Worm (Caenorhabditis elegans) whole organism, late embryonic: ENCODE measurements around the gene haf-2.

Experiments
- C08G9.2 ChIP-seq: sonication (generic microtip); optimal IDR thresholded peaks from 2 replicates; lab custom pipeline; 2016; ENCODE audit warnings: mild to moderate bottlenecking, missing genetic modification characterization, moderate library complexity, missing compliant biosample characterization
- C38D4.7 ChIP-seq: fragments of 200-800 bp; sonication (Bioruptor generic); optimal IDR thresholded peaks from 2 replicates; lab custom pipeline; 2018; ENCODE audit warnings: mild to moderate bottlenecking, missing genetic modification characterization, moderate library complexity, missing compliant biosample characterization
- F13H6.1 ChIP-seq: sonication (generic microtip); optimal IDR thresholded peaks from 2 replicates; lab custom pipeline; 2016; ENCODE audit warnings: missing genetic modification characterization, missing compliant biosample characterization
- K02D7.2 ChIP-seq: sonication (generic microtip); optimal IDR thresholded peaks from 2 replicates; lab custom pipeline; 2017; ENCODE audit warnings: mild to moderate bottlenecking, missing genetic modification characterization, missing compliant biosample characterization
- K09A11.1 ChIP-seq: sonication (generic microtip); optimal IDR thresholded peaks from 2 replicates; lab custom pipeline; 2017; ENCODE audit warnings: antibody characterized with exemption, mild to moderate bottlenecking, missing genetic modification characterization, missing compliant biosample characterization; ENCODE audit not compliant: insufficient read depth
- T23F11.4 ChIP-seq: fragments of 200-800 bp; sonication (Bioruptor generic); optimal IDR thresholded peaks from 2 replicates; lab custom pipeline; 2018; ENCODE audit warnings: mild to moderate bottlenecking, missing genetic modification characterization, missing compliant biosample characterization
- Y22D7AL.16 ChIP-seq: sonication (generic microtip); optimal IDR thresholded peaks from 2 replicates; lab custom pipeline; 2016; ENCODE audit warnings: missing genetic modification characterization, missing compliant biosample characterization
- ahr-1 ChIP-seq: sonication (generic microtip); optimal IDR thresholded peaks from 2 replicates; lab custom pipeline; 2016; ENCODE audit warnings: missing genetic modification characterization, missing compliant biosample characterization
- ceh-14 ChIP-seq: sonication (generic microtip); optimal IDR thresholded peaks from 2 replicates; lab custom pipeline; 2016; ENCODE audit warnings: missing genotype, missing genetic modification characterization, missing compliant biosample characterization
- ceh-18 ChIP-seq: sonication (generic microtip); optimal IDR thresholded peaks from 2 replicates; lab custom pipeline; 2016; ENCODE audit warnings: missing genetic modification characterization, missing compliant biosample characterization
- ceh-19 ChIP-seq: fragments of 200-800 bp; sonication (Bioruptor generic); optimal IDR thresholded peaks from 2 replicates; lab custom pipeline; 2018; ENCODE audit warnings: mild to moderate bottlenecking, missing genetic modification characterization, missing compliant biosample characterization
- ceh-2 ChIP-seq: sonication (generic microtip); optimal IDR thresholded peaks from 2 replicates; lab custom pipeline; 2016; ENCODE audit warnings: missing genotype, missing genetic modification characterization, missing compliant biosample characterization
- ceh-22 ChIP-seq: sonication (generic microtip); optimal IDR thresholded peaks from 2 replicates; lab custom pipeline; 2017; ENCODE audit warnings: missing biosample characterization, missing genetic modification characterization
- ceh-30 ChIP-seq: fragments of 150-350 bp; optimal IDR thresholded peaks from 2 replicates; lab custom pipeline; 2014; ENCODE audit warnings: missing biosample characterization, missing genetic modification characterization
- ceh-31 ChIP-seq: sonication (generic microtip); optimal IDR thresholded peaks from 2 replicates; lab custom pipeline; 2016; ENCODE audit warnings: missing genetic modification characterization, missing compliant biosample characterization
- ceh-34 ChIP-seq: sonication (generic microtip); optimal IDR thresholded peaks from 2 replicates; lab custom pipeline; 2016; ENCODE audit warnings: mild to moderate bottlenecking, missing genetic modification characterization, missing compliant biosample characterization
- ceh-45 ChIP-seq: fragments of 200-800 bp; sonication (Bioruptor generic); IDR thresholded peaks from 2 replicates; pipeline ENCODE4 v1.3.6; 2022; ENCODE audit warnings: missing genetic modification reagents, missing genetic modification characterization, missing compliant biosample characterization
- ceh-48 ChIP-seq: sonication (generic microtip); optimal IDR thresholded peaks from 2 replicates; lab custom pipeline; 2016; ENCODE audit warnings: missing genetic modification characterization, inconsistent platforms, missing compliant biosample characterization
- che-1 ChIP-seq: sonication (generic microtip); optimal IDR thresholded peaks from 2 replicates; lab custom pipeline; 2016; ENCODE audit warnings: mild to moderate bottlenecking, missing genetic modification characterization, missing compliant biosample characterization
- dmd-4 ChIP-seq: sonication (generic microtip); optimal IDR thresholded peaks from 2 replicates; lab custom pipeline; 2016; ENCODE audit warnings: borderline replicate concordance, missing genetic modification characterization, missing compliant biosample characterization
- elt-2 ChIP-seq: sonication (generic microtip); optimal IDR thresholded peaks from 2 replicates; lab custom pipeline; 2016; ENCODE audit warnings: missing genetic modification reagents, missing genetic modification characterization, missing compliant biosample characterization
- ets-4 ChIP-seq: sonication (generic microtip); optimal IDR thresholded peaks from 2 replicates; lab custom pipeline; 2016; ENCODE audit warnings: missing genetic modification characterization, missing compliant biosample characterization
- eyg-1 ChIP-seq: sonication (generic microtip); optimal IDR thresholded peaks from 2 replicates; lab custom pipeline; 2016; ENCODE audit warnings: missing genotype, missing genetic modification characterization, missing compliant biosample characterization
- fkh-6 ChIP-seq: sonication (generic microtip); optimal IDR thresholded peaks from 2 replicates; lab custom pipeline; 2016; ENCODE audit warnings: missing genetic modification characterization, missing compliant biosample characterization
- lin-11 ChIP-seq: fragments of 200-800 bp; sonication (Bioruptor generic); optimal IDR thresholded peaks from 2 replicates; lab custom pipeline; 2018; ENCODE audit warnings: mild to moderate bottlenecking, missing genetic modification characterization, missing compliant biosample characterization
- nfya-1 ChIP-seq: sonication (generic microtip); optimal IDR thresholded peaks from 2 replicates; lab custom pipeline; 2017; ENCODE audit warnings: missing genetic modification characterization, mild to moderate bottlenecking, missing compliant biosample characterization, antibody characterized with exemption, moderate library complexity
- npax-4 ChIP-seq: sonication (generic microtip); optimal IDR thresholded peaks from 2 replicates; lab custom pipeline; 2016; ENCODE audit warnings: missing genetic modification characterization, missing compliant biosample characterization
- pat-9 ChIP-seq: fragments of 200-800 bp; sonication (Bioruptor generic); optimal IDR thresholded peaks from 2 replicates; lab custom pipeline; 2018; ENCODE audit warnings: mild to moderate bottlenecking, missing genetic modification characterization, moderate library complexity, missing compliant biosample characterization
- pha-2 ChIP-seq: sonication (generic microtip); optimal IDR thresholded peaks from 2 replicates; lab custom pipeline; 2017; ENCODE audit warnings: mild to moderate bottlenecking, missing genetic modification characterization, missing compliant biosample characterization
- pha-4 ChIP-seq: fragments of 150-350 bp; optimal IDR thresholded peaks from 2 replicates; lab custom pipeline; 2018; ENCODE audit warnings: missing biosample characterization, missing genetic modification reagents, missing genetic modification characterization
- pqm-1 ChIP-seq: sonication (generic microtip); optimal IDR thresholded peaks from 2 replicates; lab custom pipeline; 2016; ENCODE audit warnings: missing genetic modification characterization, missing compliant biosample characterization
- pros-1 ChIP-seq: fragments of 150-350 bp; optimal IDR thresholded peaks from 2 replicates; lab custom pipeline; 2014; ENCODE audit warnings: missing biosample characterization, missing genetic modification reagents, missing genetic modification characterization
- ref-2 ChIP-seq: sonication (generic microtip); optimal IDR thresholded peaks from 2 replicates; lab custom pipeline; 2016; ENCODE audit warnings: missing genetic modification characterization, missing compliant biosample characterization
- rnt-1 ChIP-seq: sonication (generic microtip); optimal IDR thresholded peaks from 2 replicates; lab custom pipeline; 2016; ENCODE audit warnings: missing genetic modification characterization, missing compliant biosample characterization
- sox-4 ChIP-seq: sonication (generic microtip); optimal IDR thresholded peaks from 2 replicates; lab custom pipeline; 2017; ENCODE audit warnings: mild to moderate bottlenecking, missing genetic modification characterization, inconsistent platforms, missing compliant biosample characterization
- syd-9 ChIP-seq: sonication (generic microtip); optimal IDR thresholded peaks from 2 replicates; lab custom pipeline; 2016; ENCODE audit warnings: mild to moderate bottlenecking, missing genetic modification characterization, moderate library complexity, missing compliant biosample characterization
- tbx-2 ChIP-seq: sonication (generic microtip); optimal IDR thresholded peaks from 2 replicates; lab custom pipeline; 2016; ENCODE audit warnings: missing genetic modification characterization, missing compliant biosample characterization
- tbx-7 ChIP-seq: sonication (generic microtip); optimal IDR thresholded peaks from 2 replicates; lab custom pipeline; 2016; ENCODE audit warnings: missing genotype, missing genetic modification characterization, missing compliant biosample characterization
- ttx-3 ChIP-seq: sonication (generic microtip); optimal IDR thresholded peaks from 2 replicates; lab custom pipeline; 2016; ENCODE audit warnings: missing genetic modification reagents, missing genetic modification characterization, missing compliant biosample characterization
- unc-55 ChIP-seq: sonication (generic microtip); optimal IDR thresholded peaks from 2 replicates; lab custom pipeline; 2017; ENCODE audit warnings: missing biosample characterization, missing genetic modification reagents, missing genetic modification characterization
- unc-86 ChIP-seq: sonication (generic microtip); optimal IDR thresholded peaks from 2 replicates; lab custom pipeline; 2016; ENCODE audit warnings: missing genetic modification characterization, missing compliant biosample characterization

Gene haf-2

DNA sequence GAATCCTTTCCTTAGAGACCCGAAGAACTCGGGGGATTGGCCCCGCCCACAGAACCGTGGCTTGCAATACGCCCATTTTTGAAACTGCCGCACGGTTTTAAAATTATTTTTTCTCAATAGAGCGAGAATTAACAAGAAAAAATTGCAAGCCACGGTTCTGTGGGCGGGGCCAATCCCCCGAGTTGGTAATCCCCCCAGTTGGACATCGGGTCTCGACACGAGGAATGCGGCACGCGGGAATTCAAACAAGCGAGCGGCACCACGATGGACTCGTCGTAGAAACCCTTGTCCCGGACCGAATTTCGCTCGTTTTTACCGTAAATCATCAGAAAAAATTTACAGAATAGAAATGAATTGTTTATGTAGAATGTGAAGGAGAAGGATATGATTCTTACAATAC is 3.2 kb downstream of the haf-2 start:
- TF ChIP-seq tbx-7 (no peak), ceh-18 (tag; lab: Kevin White, UChicago) (no peak), C38D4.7 (no peak), nfya-1 (no peak), pqm-1 (tag; lab: Kevin White, UChicago) (no peak), C08G9.2 (tag; lab: Kevin White, UChicago) (no peak), syd-9 (tag; lab: Kevin White, UChicago) (no peak), sox-4 (tag; lab: Kevin White, UChicago) (no peak), unc-86 (no peak), che-1 (no peak), ceh-30 (tag; lab: Kevin White, UChicago) (no peak), npax-4 (no peak), F13H6.1 (no peak), ceh-19 (GFP tag; lab: Kevin White, UChicago) (no peak), K02D7.2 (tag; lab: Kevin White, UChicago) (no peak), ceh-22 (tag; lab: Kevin White, UChicago) (no peak), ceh-14 (tag; lab: Kevin White, UChicago) (no peak), T23F11.4 (GFP tag; lab: Kevin White, UChicago) (no peak), rnt-1 (tag; lab: Kevin White, UChicago) (no peak)

DNA sequence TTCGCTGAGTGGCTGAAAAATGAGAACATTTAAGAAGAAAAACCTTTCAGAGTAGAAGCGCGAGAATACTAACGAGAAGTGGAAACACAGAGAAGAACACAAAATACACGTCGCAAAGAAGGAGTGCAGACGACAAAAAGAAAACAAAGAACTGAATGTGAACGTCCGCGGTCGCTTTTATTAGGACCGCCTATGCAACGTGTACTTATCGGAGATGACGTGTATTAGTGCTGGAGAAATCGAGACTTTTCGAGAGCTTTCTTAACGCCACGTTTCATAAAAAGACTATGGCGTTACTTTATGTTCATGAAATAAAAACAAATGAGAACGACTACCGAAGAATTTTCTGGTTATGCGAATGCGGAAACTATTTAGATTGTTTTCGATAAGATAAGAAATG is 3.7 kb downstream of the haf-2 start, which contains the start of gene hsp-4:
TSS of gene hsp-4 (minus strand) at position 139 of the 400 bp plus-strand sequence.
- TF ChIP-seq npax-4 (no peak), pha-4 (tag; lab: Kevin White, UChicago) (no peak), fkh-6 (no peak), elt-2 (peak; percentile 1)

DNA sequence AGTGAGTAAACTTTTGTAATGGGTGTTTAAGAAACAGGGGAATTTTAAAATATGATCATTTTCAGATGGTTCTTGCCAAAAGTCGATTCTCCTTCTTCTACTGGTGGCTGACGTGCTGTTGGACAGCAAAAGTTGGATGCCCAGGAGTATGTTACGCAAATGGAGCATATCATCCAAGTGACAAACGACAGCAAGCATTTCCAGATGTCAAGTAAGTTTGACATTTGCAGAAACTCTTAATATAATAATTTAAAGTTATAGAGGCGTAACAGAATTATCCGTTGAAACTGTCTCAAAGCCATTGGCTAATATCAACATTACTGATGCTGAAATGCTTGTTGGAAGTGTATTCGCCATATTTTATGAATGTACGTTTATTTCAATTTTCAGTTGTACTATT is 8.2 kb downstream of the haf-2 start:
- TF ChIP-seq eyg-1 (tag; lab: Kevin White, UChicago), result no peak
- no peak for TF ChIP-seq ets-4 (tag; lab: Kevin White, UChicago)

DNA sequence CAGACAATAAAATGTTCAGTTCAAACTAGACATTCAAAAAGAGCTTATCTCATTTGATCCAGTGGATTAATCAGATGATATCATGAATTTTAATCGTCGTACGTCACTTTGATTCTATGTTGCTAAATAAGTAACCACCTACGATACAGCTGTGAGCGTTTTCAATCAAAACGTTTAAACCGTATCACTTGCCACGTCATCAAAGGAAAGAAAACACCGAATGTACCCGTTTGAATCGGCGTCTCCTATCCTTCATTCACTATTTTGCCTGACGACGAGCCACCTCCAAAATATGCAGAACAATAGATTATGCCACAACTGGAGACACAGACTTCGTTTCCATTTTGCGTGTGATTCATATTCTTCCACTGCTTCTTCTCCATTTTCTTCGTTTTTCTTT is 10.4 kb downstream of the haf-2 start:
- TF ChIP-seq lin-11 (tag; lab: Kevin White, UChicago) (no peak), ahr-1 (tag; lab: Kevin White, UChicago) (no peak), ttx-3 (no peak), dmd-4 (tag; lab: Kevin White, UChicago) (no peak), ceh-31 (no peak), ceh-45 (GFP tag; lab: Robert Waterston, UW) (no peak), ref-2 (tag; lab: Kevin White, UChicago) (no peak), T23F11.4 (GFP tag; lab: Kevin White, UChicago) (no peak), pat-9 (no peak)

DNA sequence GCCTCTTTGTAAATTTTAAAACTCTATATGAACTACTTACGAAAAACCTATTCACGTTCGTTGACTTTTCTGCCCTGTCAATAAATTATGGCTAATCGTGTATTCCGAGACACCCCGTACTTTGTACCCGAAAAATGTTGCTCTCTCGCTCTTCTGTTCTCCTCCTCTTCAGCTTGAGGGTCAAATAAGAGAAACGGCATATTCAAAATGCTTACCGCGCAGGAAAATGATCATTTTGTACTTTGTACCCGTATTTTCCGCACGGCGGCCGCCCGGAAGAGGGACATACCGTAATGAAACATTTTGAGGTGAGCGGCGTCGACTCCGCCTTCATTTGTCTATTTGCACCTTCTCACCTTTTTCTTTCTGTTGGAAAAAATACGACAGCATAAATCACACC is 12.6 kb downstream of the haf-2 start:
- TF ChIP-seq ets-4 (tag; lab: Kevin White, UChicago) (peak; percentile 23), syd-9 (tag; lab: Kevin White, UChicago) (no peak), lin-11 (tag; lab: Kevin White, UChicago) (no peak), pha-4 (tag; lab: Kevin White, UChicago) (no peak), pha-2 (tag; lab: Kevin White, UChicago) (peak; percentile 12), ceh-31 (no peak), ceh-22 (tag; lab: Kevin White, UChicago) (no peak), ceh-2 (tag; lab: Kevin White, UChicago) (peak; percentile 33), ceh-14 (tag; lab: Kevin White, UChicago) (no peak), nfya-1 (no peak), elt-2 (no peak), Y22D7AL.16 (tag; lab: Kevin White, UChicago) (no peak), ttx-3 (no peak), K09A11.1 (tag; lab: Kevin White, UChicago) (no peak), unc-55 (GFP tag; lab: Kevin White, UChicago) (no peak), dmd-4 (tag; lab: Kevin White, UChicago) (no peak), ceh-34 (peak; percentile 26), ceh-48 (no peak), K02D7.2 (tag; lab: Kevin White, UChicago) (no peak), pros-1 (tag; lab: Kevin White, UChicago) (no peak), npax-4 (no peak), tbx-2 (tag; lab: Kevin White, UChicago) (no peak), rnt-1 (tag; lab: Kevin White, UChicago) (no peak), ceh-19 (GFP tag; lab: Kevin White, UChicago) (no peak), sox-4 (tag; lab: Kevin White, UChicago) (no peak)
